Fruit fly (Drosophila melanogaster): ENCODE measurements around the gene ghi.

The ghi gene

dm6 chr3L:9423757-9424527 lies 27.7 kb upstream of the ghi start:
- TF ChIP-seq usp (GFP tag; optimal IDR thresholded peaks at IDR 0.05) (no peak), Rel (GFP tag; optimal IDR thresholded peaks at IDR 0.05) (no peak), Rel (tag; optimal IDR thresholded peaks at IDR 0.05) (peak; percentile 76), HLH106 (tag; optimal IDR thresholded peaks at IDR 0.05) (no peak), br (GFP tag; optimal IDR thresholded peaks at IDR 0.05) (no peak)

dm6 chr3L:9424528-9424911 lies 27.2 kb upstream of the ghi start:
- TF ChIP-seq psq (GFP tag; optimal IDR thresholded peaks at IDR 0.05) (no peak), Sp1 (GFP tag; optimal IDR thresholded peaks at IDR 0.05) (peak; percentile 4), sage (GFP tag; optimal IDR thresholded peaks at IDR 0.05) (peak; percentile 8), foxo (GFP tag; optimal IDR thresholded peaks at IDR 0.05) (peak in 1 of 2 experiments; percentile 14), brk (GFP tag; optimal IDR thresholded peaks at IDR 0.05) (peak; percentile 62), Abd-B (GFP tag; optimal IDR thresholded peaks at IDR 0.05) (no peak), OdsH (GFP tag; optimal IDR thresholded peaks at IDR 0.05) (peak; percentile 8)

- no peak for TF ChIP-seq CG9705 (GFP tag; optimal IDR thresholded peaks at IDR 0.05)
- TF ChIP-seq Hr78 (GFP tag; optimal IDR thresholded peaks at IDR 0.05) = no peak
- no peak for TF ChIP-seq dl (GFP tag; optimal IDR thresholded peaks at IDR 0.05; ENCODE audit: insufficient read depth in 1 of 2, partially characterized antibody in 2 of 2)
- TF ChIP-seq br (GFP tag; optimal IDR thresholded peaks at IDR 0.05) = no peak
- no peak for TF ChIP-seq woc (GFP tag; optimal IDR thresholded peaks at IDR 0.05)
- TF ChIP-seq HLH106 (tag; optimal IDR thresholded peaks at IDR 0.05) = no peak
These were observed 25.8 kb upstream of the ghi start for dm6 chr3L:9425838-9426237.

dm6 chr3L:9426656-9427294 lies 24.9 kb upstream of the ghi start, which contains the start of the genes Atat and Shc:
Atat (minus strand) TSS chr3L:9426758.
Shc (plus strand) TSS chr3L:9427010.
- TF ChIP-seq pan (optimal IDR thresholded peaks at IDR 0.05) = no peak
- TF ChIP-seq Dfd (GFP tag; optimal IDR thresholded peaks at IDR 0.05) = peak; percentile 97
- TF ChIP-seq dl (GFP tag; optimal IDR thresholded peaks at IDR 0.05; ENCODE audit: insufficient read depth in 1 of 2, partially characterized antibody in 2 of 2) = no peak
- peak; percentile 99 for TF ChIP-seq fru (GFP tag; optimal IDR thresholded peaks at IDR 0.05)
- TF ChIP-seq jim (GFP tag; optimal IDR thresholded peaks at IDR 0.05) = peak; percentile 94
- peak; percentile 99 for TF ChIP-seq CG9705 (GFP tag; optimal IDR thresholded peaks at IDR 0.05)
- peak; percentile 99 for TF ChIP-seq rgr (GFP tag; optimal IDR thresholded peaks at IDR 0.05)
- TF ChIP-seq N (GFP tag; optimal IDR thresholded peaks at IDR 0.05) = no peak
- TF ChIP-seq Abd-B (GFP tag; optimal IDR thresholded peaks at IDR 0.05) = no peak
- peak; percentile 50 for TF ChIP-seq Rel (GFP tag; optimal IDR thresholded peaks at IDR 0.05)
- TF ChIP-seq Rel (tag; optimal IDR thresholded peaks at IDR 0.05) = peak; percentile 91
- TF ChIP-seq Hr83 (GFP tag; optimal IDR thresholded peaks at IDR 0.05; ENCODE audit: poor library complexity, severe bottlenecking) = peak; percentile 98
- peak; percentile 97 for TF ChIP-seq CG32264 (GFP tag; optimal IDR thresholded peaks at IDR 0.05)
- peak; percentile 20 for TF ChIP-seq Myc (optimal IDR thresholded peaks at IDR 0.05)
- TF ChIP-seq psq (GFP tag; optimal IDR thresholded peaks at IDR 0.05) = peak; percentile 97
- no peak for TF ChIP-seq Vsx2 (GFP tag; optimal IDR thresholded peaks at IDR 0.05; ENCODE audit: partially characterized antibody)
- peak; percentile 99 for TF ChIP-seq tai (GFP tag; optimal IDR thresholded peaks at IDR 0.05)
- no peak for TF ChIP-seq Hr78 (GFP tag; optimal IDR thresholded peaks at IDR 0.05)
- TF ChIP-seq sage (GFP tag; optimal IDR thresholded peaks at IDR 0.05) = peak; percentile 91
- TF ChIP-seq HLH106 (tag; optimal IDR thresholded peaks at IDR 0.05) = peak; percentile 99
- no peak for TF ChIP-seq Dif (GFP tag; optimal IDR thresholded peaks at IDR 0.05; ENCODE audit: partially characterized antibody)
- TF ChIP-seq CrebA (GFP tag; optimal IDR thresholded peaks at IDR 0.05; ENCODE audit: borderline replicate concordance) = no peak
- peak; percentile 99 for TF ChIP-seq br (GFP tag; optimal IDR thresholded peaks at IDR 0.05)
- peak; percentile 11 for TF ChIP-seq usp (GFP tag; optimal IDR thresholded peaks at IDR 0.05)
- TF ChIP-seq brk (GFP tag; optimal IDR thresholded peaks at IDR 0.05) = peak; percentile 93
- peak; percentile 99 for TF ChIP-seq h (GFP tag; optimal IDR thresholded peaks at IDR 0.05)
- TF ChIP-seq GATAd (GFP tag; optimal IDR thresholded peaks at IDR 0.05) = peak; percentile 97
- TF ChIP-seq dsf (GFP tag; optimal IDR thresholded peaks at IDR 0.05; ENCODE audit: borderline replicate concordance) = peak; percentile 97
- peak; percentile 99 for TF ChIP-seq sv (GFP tag; optimal IDR thresholded peaks at IDR 0.05)
- TF ChIP-seq dmrt93B (GFP tag; optimal IDR thresholded peaks at IDR 0.05) = peak; percentile 100
- TF ChIP-seq foxo (GFP tag; optimal IDR thresholded peaks at IDR 0.05) = peak; percentile 91 to 99
- TF ChIP-seq Hnf4 (GFP tag; optimal IDR thresholded peaks at IDR 0.05) = peak; percentile 99
- TF ChIP-seq lola (GFP tag; optimal IDR thresholded peaks at IDR 0.05) = no peak
- TF ChIP-seq OdsH (GFP tag; optimal IDR thresholded peaks at IDR 0.05) = peak; percentile 99
- peak; percentile 94 for TF ChIP-seq Mio (GFP tag; optimal IDR thresholded peaks at IDR 0.05)
- peak; percentile 99 for TF ChIP-seq woc (GFP tag; optimal IDR thresholded peaks at IDR 0.05)
- TF ChIP-seq Jra (GFP tag; optimal IDR thresholded peaks at IDR 0.05) = peak; percentile 98
- TF ChIP-seq ey (GFP tag; optimal IDR thresholded peaks at IDR 0.05) = peak; percentile 99
- peak; percentile 98 for TF ChIP-seq Sp1 (GFP tag; optimal IDR thresholded peaks at IDR 0.05)

Measured in whole organism, wandering third instar larva.